Fruit fly (Drosophila melanogaster) Kc167 (cell line): Measurements from ENCODE around the gene Pgam5.

Source experiments
- Myc ChIP-seq: fragments of >200 bp; optimal IDR thresholded peaks from 2 replicates; lab custom pipeline; 2017; ENCODE audit warnings: missing external identifiers
- insv ChIP-seq: fragments of >200 bp; optimal IDR thresholded peaks from 3 replicates; lab custom pipeline; 2018; ENCODE audit warnings: missing external identifiers
- psq ChIP-seq: fragments of >200 bp; optimal IDR thresholded peaks from 2 replicates; lab custom pipeline; 2017; ENCODE audit warnings: missing external identifiers
- ttk ChIP-seq: sonication (Bioruptor generic); optimal IDR thresholded peaks from 2 replicates; lab custom pipeline; 2017; ENCODE audit warnings: missing external identifiers

DNA sequence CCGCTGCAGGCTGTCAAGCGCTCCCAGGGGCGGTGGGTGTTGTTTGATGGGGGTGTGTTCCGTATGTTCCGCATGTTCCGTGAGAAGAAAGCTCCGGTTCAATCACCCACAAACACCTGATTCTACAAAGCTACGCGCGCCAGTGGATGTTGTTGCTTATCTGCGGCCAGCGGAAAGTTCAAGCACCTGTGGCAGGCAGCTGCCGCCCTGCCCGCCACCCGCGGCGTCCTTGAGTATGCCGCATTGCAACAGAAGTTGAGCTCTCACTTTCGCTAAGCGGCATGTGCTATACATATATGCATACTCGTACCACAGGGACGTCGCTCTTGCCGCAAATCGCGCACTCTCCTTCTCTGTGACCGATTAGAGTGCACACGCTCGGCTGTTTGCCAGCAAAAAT lies 45.3 kb downstream of the Pgam5 start:
- TF ChIP-seq insv (lab: Kevin White, UChicago), result no peak
- no peak for TF ChIP-seq Myc (lab: Kevin White, UChicago)
- TF ChIP-seq ttk (lab: Kevin White, UChicago), result no peak
- no peak for TF ChIP-seq psq
